Fruit fly (Drosophila melanogaster) whole organism, embryonic: ENCODE data around the gene CG34303.

Experiments used
- Antp ChIP-seq: fragments of 200-800 bp; sonication (Bioruptor generic); optimal IDR thresholded peaks from 3 replicates; lab custom pipeline; 2016; ENCODE audit warnings: missing biosample characterization, missing genetic modification characterization
- Asciz ChIP-seq: fragments of 200-800 bp; sonication (Bioruptor generic); optimal IDR thresholded peaks from 2 replicates; lab custom pipeline; 2017; ENCODE audit warnings: missing biosample characterization, mild to moderate bottlenecking, missing genetic modification characterization, missing genetic modification reagents
- Atf-2 ChIP-seq: fragments of 200-800 bp; sonication (Bioruptor generic); optimal IDR thresholded peaks from 2 replicates; lab custom pipeline; 2016; ENCODE audit warnings: missing biosample characterization, missing genetic modification characterization
- Atf6 ChIP-seq: fragments of 200-800 bp; sonication (Bioruptor generic); IDR thresholded peaks from 2 replicates; pipeline ENCODE4 v1.3.6; 2022; ENCODE audit warnings: missing biosample characterization, missing genetic modification characterization
- CG11247 ChIP-seq: fragments of 200-800 bp; sonication (Bioruptor generic); IDR thresholded peaks from 2 replicates; pipeline ENCODE4 v1.3.6; 2022; ENCODE audit warnings: missing biosample characterization, missing genetic modification characterization
- CG12155 ChIP-seq: fragments of 200-800 bp; sonication (Bioruptor generic); optimal IDR thresholded peaks from 3 replicates; lab custom pipeline; 2016; ENCODE audit warnings: missing biosample characterization, missing genetic modification characterization
- CG12391 ChIP-seq: fragments of 200-800 bp; sonication (Bioruptor generic); optimal IDR thresholded peaks from 3 replicates; lab custom pipeline; 2018; ENCODE audit warnings: missing biosample characterization, mild to moderate bottlenecking, missing genetic modification characterization, moderate library complexity
- CG17359 ChIP-seq: fragments of 200-800 bp; sonication (Bioruptor generic); optimal IDR thresholded peaks from 3 replicates; lab custom pipeline; 2018; ENCODE audit warnings: missing biosample characterization, mild to moderate bottlenecking, missing genetic modification characterization, moderate library complexity
- CG1792 ChIP-seq: fragments of 200-800 bp; sonication (Bioruptor generic); optimal IDR thresholded peaks from 2 replicates; lab custom pipeline; 2016; ENCODE audit warnings: missing biosample characterization, missing genetic modification characterization
- CG2116 ChIP-seq: fragments of 200-800 bp; sonication (Bioruptor generic); optimal IDR thresholded peaks from 3 replicates; lab custom pipeline; 2018; ENCODE audit warnings: missing biosample characterization, mild to moderate bottlenecking, missing genetic modification characterization
- CG2875 ChIP-seq: fragments of 200-800 bp; sonication (Bioruptor generic); optimal IDR thresholded peaks from 2 replicates; lab custom pipeline; 2017; ENCODE audit warnings: missing biosample characterization, mild to moderate bottlenecking, missing genetic modification characterization, missing genetic modification reagents
- CG30403 ChIP-seq: fragments of 200-800 bp; sonication (Bioruptor generic); optimal IDR thresholded peaks from 3 replicates; lab custom pipeline; 2016; ENCODE audit warnings: missing biosample characterization, missing genetic modification characterization
- CG31365 ChIP-seq: fragments of 200-800 bp; sonication (Bioruptor generic); optimal IDR thresholded peaks from 2 replicates; lab custom pipeline; 2018; ENCODE audit warnings: missing biosample characterization, mild to moderate bottlenecking, missing genetic modification characterization
- CG31441 ChIP-seq: fragments of 200-800 bp; sonication (Bioruptor generic); IDR thresholded peaks from 2 replicates; pipeline ENCODE4 v1.3.6; 2022; ENCODE audit warnings: missing biosample characterization, missing genetic modification characterization
- CG7963 ChIP-seq: fragments of 200-800 bp; sonication (Bioruptor generic); IDR thresholded peaks from 3 replicates; pipeline ENCODE4 v1.3.6; 2022; ENCODE audit warnings: missing biosample characterization, missing genetic modification characterization; ENCODE audit not compliant: partially characterized antibody
- CG9437 ChIP-seq: fragments of 200-800 bp; sonication (Bioruptor generic); optimal IDR thresholded peaks from 2 replicates; lab custom pipeline; 2018; ENCODE audit warnings: missing biosample characterization, mild to moderate bottlenecking, missing genetic modification characterization
- CG9817 ChIP-seq: fragments of 200-800 bp; sonication (Bioruptor generic); optimal IDR thresholded peaks from 2 replicates; lab custom pipeline; 2018; ENCODE audit warnings: missing biosample characterization, mild to moderate bottlenecking, missing genetic modification characterization, moderate library complexity
- CTCF ChIP-seq: fragments of 200-800 bp; sonication (Bioruptor generic); optimal IDR thresholded peaks from 2 replicates; lab custom pipeline; 2017; ENCODE audit warnings: missing biosample characterization, mild to moderate bottlenecking, missing genetic modification characterization, moderate library complexity
- Doc2 ChIP-seq: fragments of 200-800 bp; sonication (Bioruptor generic); IDR thresholded peaks from 2 replicates; pipeline ENCODE4 v1.3.6; 2022; ENCODE audit warnings: missing biosample characterization, missing genetic modification characterization
- Doc3 ChIP-seq: fragments of 200-800 bp; sonication (Bioruptor generic); IDR thresholded peaks from 3 replicates; pipeline ENCODE4 v1.3.6; 2022; ENCODE audit warnings: missing biosample characterization, missing genetic modification characterization; ENCODE audit not compliant: partially characterized antibody
- Fer3 ChIP-seq: fragments of 200-800 bp; sonication (Bioruptor generic); optimal IDR thresholded peaks from 2 replicates; lab custom pipeline; 2018; ENCODE audit warnings: missing biosample characterization, mild to moderate bottlenecking, missing genetic modification characterization, moderate library complexity
- Gug ChIP-seq: fragments of 200-800 bp; sonication (Bioruptor generic); IDR thresholded peaks from 4 replicates; pipeline ENCODE4 v1.3.6; 2022; ENCODE audit warnings: missing biosample characterization, missing genetic modification characterization
- H2.0 ChIP-seq: fragments of 200-800 bp; sonication (Bioruptor generic); IDR thresholded peaks from 2 replicates; pipeline ENCODE4 v1.3.6; 2022; ENCODE audit warnings: missing biosample characterization, missing genetic modification characterization
- HmgZ ChIP-seq: fragments of 200-800 bp; sonication (Bioruptor generic); optimal IDR thresholded peaks from 2 replicates; lab custom pipeline; 2018; ENCODE audit warnings: missing biosample characterization, mild to moderate bottlenecking, missing genetic modification characterization
- Hmr ChIP-seq: fragments of 200-800 bp; sonication (Bioruptor generic); optimal IDR thresholded peaks from 3 replicates; lab custom pipeline; 2017; ENCODE audit warnings: mild to moderate bottlenecking, missing biosample characterization, missing genetic modification reagents, missing genetic modification characterization
- Hr51 ChIP-seq, 2 experiments: fragments of 200-800 bp; sonication (Bioruptor generic); optimal IDR thresholded peaks; 2 replicates in 1 of 2; 3 replicates in 1 of 2; lab custom pipeline; 2016 to 2018; ENCODE audit warnings: missing biosample characterization in 2 of 2, missing genetic modification characterization in 2 of 2, mild to moderate bottlenecking in 1 of 2, moderate library complexity in 1 of 2
- Max ChIP-seq: fragments of 200-800 bp; sonication (Bioruptor generic); optimal IDR thresholded peaks from 2 replicates; lab custom pipeline; 2016; ENCODE audit warnings: missing biosample characterization, mild to moderate bottlenecking, missing genetic modification characterization
- Neu2 ChIP-seq: fragments of 200-800 bp; sonication (Bioruptor generic); optimal IDR thresholded peaks from 3 replicates; lab custom pipeline; 2016; ENCODE audit warnings: missing biosample characterization, missing genetic modification characterization, borderline replicate concordance
- Oli ChIP-seq: fragments of 200-800 bp; sonication (Bioruptor generic); optimal IDR thresholded peaks from 2 replicates; lab custom pipeline; 2018; ENCODE audit warnings: missing biosample characterization, mild to moderate bottlenecking, missing genetic modification characterization, moderate library complexity
- Rx ChIP-seq: fragments of 200-800 bp; sonication (Bioruptor generic); IDR thresholded peaks from 2 replicates; pipeline ENCODE4 v1.3.6; 2022; ENCODE audit warnings: missing biosample characterization, missing genetic modification characterization
- Sox102F ChIP-seq: fragments of 200-800 bp; sonication (Bioruptor generic); optimal IDR thresholded peaks from 2 replicates; lab custom pipeline; 2018; ENCODE audit warnings: missing biosample characterization, mild to moderate bottlenecking, missing genetic modification characterization, moderate library complexity
- Ssrp ChIP-seq: fragments of 200-800 bp; sonication (Bioruptor generic); optimal IDR thresholded peaks from 2 replicates; lab custom pipeline; 2018; ENCODE audit warnings: missing biosample characterization, mild to moderate bottlenecking, missing genetic modification characterization, moderate library complexity
- Stat92E ChIP-seq, 3 experiments: fragments of >200 bp in 2 of 3; fragments of 200-800 bp in 1 of 3; sonication (Bioruptor generic) in 1 of 3; optimal IDR thresholded peaks; 2 replicates each; lab custom pipeline; 2017 to 2019; ENCODE audit warnings: missing biosample characterization in 3 of 3, missing genetic modification characterization in 3 of 3, mild to moderate bottlenecking in 1 of 3, moderate library complexity in 1 of 3
- Taf1 ChIP-seq: fragments of 200-800 bp; sonication (Bioruptor generic); IDR thresholded peaks from 2 replicates; pipeline ENCODE4 v1.3.6; 2022; ENCODE audit warnings: missing biosample characterization, missing genetic modification characterization
- Tbp ChIP-seq: fragments of >200 bp; optimal IDR thresholded peaks from 2 replicates; lab custom pipeline; 2018; ENCODE audit warnings: missing biosample characterization, missing genetic modification characterization
- al ChIP-seq: fragments of 200-800 bp; sonication (Bioruptor generic); IDR thresholded peaks from 2 replicates; pipeline ENCODE4 v1.3.6; 2022; ENCODE audit warnings: missing biosample characterization, missing genetic modification characterization
- ara ChIP-seq: fragments of 200-800 bp; sonication (Bioruptor generic); IDR thresholded peaks from 2 replicates; pipeline ENCODE4 v1.3.6; 2022; ENCODE audit warnings: missing biosample characterization, missing genetic modification characterization
- az2 ChIP-seq: fragments of 200-800 bp; sonication (Bioruptor generic); optimal IDR thresholded peaks from 3 replicates; lab custom pipeline; 2016; ENCODE audit warnings: missing biosample characterization, missing genetic modification characterization
- gfzf ChIP-seq: fragments of 200-800 bp; sonication (Bioruptor generic); optimal IDR thresholded peaks from 2 replicates; lab custom pipeline; 2016; ENCODE audit warnings: missing biosample characterization, mild to moderate bottlenecking, missing genetic modification characterization, moderate library complexity
- mld ChIP-seq: fragments of 200-800 bp; sonication (Bioruptor generic); IDR thresholded peaks from 3 replicates; pipeline ENCODE4 v1.3.6; 2022; ENCODE audit warnings: missing biosample characterization, missing genetic modification characterization; ENCODE audit not compliant: partially characterized antibody
- nom ChIP-seq: fragments of 200-800 bp; sonication (Bioruptor generic); optimal IDR thresholded peaks from 2 replicates; lab custom pipeline; 2017; ENCODE audit warnings: missing biosample characterization, missing genetic modification characterization, mild to moderate bottlenecking, moderate library complexity, missing genetic modification reagents
- odd ChIP-seq: fragments of 200-800 bp; sonication (Bioruptor generic); optimal IDR thresholded peaks from 2 replicates; lab custom pipeline; 2017; ENCODE audit warnings: missing biosample characterization, mild to moderate bottlenecking, missing genetic modification characterization
- pros ChIP-seq: fragments of 200-800 bp; sonication (Bioruptor generic); optimal IDR thresholded peaks from 3 replicates; lab custom pipeline; 2019; ENCODE audit warnings: missing biosample characterization, mild to moderate bottlenecking, missing genetic modification characterization, moderate library complexity
- repo ChIP-seq: fragments of 200-800 bp; sonication (Bioruptor generic); optimal IDR thresholded peaks from 2 replicates; lab custom pipeline; 2016; ENCODE audit warnings: missing biosample characterization, missing genetic modification characterization
- row ChIP-seq: fragments of 200-800 bp; sonication (Bioruptor generic); IDR thresholded peaks from 3 replicates; pipeline ENCODE4 v1.3.6; 2022; ENCODE audit warnings: missing biosample characterization, missing genetic modification characterization
- slbo ChIP-seq: fragments of 200-800 bp; sonication (Bioruptor generic); IDR thresholded peaks from 2 replicates; pipeline ENCODE4 v1.3.6; 2022; ENCODE audit warnings: missing biosample characterization, missing genetic modification characterization
- tgo ChIP-seq: fragments of 200-800 bp; sonication (Bioruptor generic); IDR thresholded peaks from 3 replicates; pipeline ENCODE4 v1.3.6; 2022; ENCODE audit warnings: missing biosample characterization, missing genetic modification characterization
- tio ChIP-seq: fragments of 200-800 bp; sonication (Bioruptor generic); optimal IDR thresholded peaks from 2 replicates; lab custom pipeline; 2017; ENCODE audit warnings: missing biosample characterization, missing genetic modification characterization, inconsistent platforms
- tna ChIP-seq: fragments of 200-800 bp; sonication (Bioruptor generic); IDR thresholded peaks from 2 replicates; pipeline ENCODE4 v1.3.6; 2022; ENCODE audit warnings: missing biosample characterization, missing genetic modification characterization; ENCODE audit not compliant: partially characterized antibody
- unpg ChIP-seq: fragments of 200-800 bp; sonication (Bioruptor generic); optimal IDR thresholded peaks from 3 replicates; lab custom pipeline; 2018; ENCODE audit warnings: missing biosample characterization, mild to moderate bottlenecking, missing genetic modification characterization, moderate library complexity
- zf30C ChIP-seq: fragments of 200-800 bp; sonication (Bioruptor generic); optimal IDR thresholded peaks from 3 replicates; lab custom pipeline; 2018; ENCODE audit warnings: missing biosample characterization, mild to moderate bottlenecking, missing genetic modification characterization

The CG34303 gene

dm6 chr3R:10132906-10133416 is 18.7 kb downstream of the CG34303 start (continued):
- TF ChIP-seq ara (GFP tag; lab: Robert Waterston, UW) (no peak), nom (GFP tag; lab: Kevin White, UChicago) (peak; percentile 19), CG7963 (GFP tag; lab: Robert Waterston, UW) (no peak), Asciz (GFP tag; lab: Kevin White, UChicago) (no peak), az2 (GFP tag; lab: Kevin White, UChicago) (no peak), CG30403 (GFP tag; lab: Kevin White, UChicago) (peak; percentile 30), CG9437 (GFP tag; lab: Kevin White, UChicago) (no peak), Atf6 (no peak), CG31365 (tag; lab: Kevin White, UChicago) (no peak), mld (GFP tag; lab: Robert Waterston, UW) (no peak), Stat92E (GFP tag; optimal IDR thresholded peaks at IDR 0.05; lab: Kevin White, UChicago) (no peak), pros (GFP tag; lab: Kevin White, UChicago) (peak; percentile 93), gfzf (GFP tag; lab: Kevin White, UChicago) (no peak), Oli (tag; lab: Kevin White, UChicago) (no peak), Rx (GFP tag; lab: Robert Waterston, UW) (no peak), Antp (no peak), tgo (GFP tag; lab: Robert Waterston, UW) (no peak), CG12391 (tag; lab: Kevin White, UChicago) (peak; percentile 37), Ssrp (tag; lab: Kevin White, UChicago) (no peak), odd (GFP tag; lab: Kevin White, UChicago) (no peak), Gug (GFP tag; lab: Robert Waterston, UW) (no peak), zf30C (GFP tag; lab: Kevin White, UChicago) (no peak), CG1792 (GFP tag; lab: Kevin White, UChicago) (no peak), Hr51 (GFP tag; optimal IDR thresholded peaks at IDR 0.05; lab: Kevin White, UChicago) (peak in 1 of 2 experiments; percentile 29), CG9817 (no peak), Atf-2 (no peak), CG17359 (tag; lab: Kevin White, UChicago) (peak; percentile 26), CG11247 (GFP tag; lab: Robert Waterston, UW) (no peak), tna (GFP tag; lab: Robert Waterston, UW) (no peak), CTCF (GFP tag; lab: Kevin White, UChicago) (no peak), Max (GFP tag; lab: Kevin White, UChicago) (no peak), Hmr (GFP tag; lab: Kevin White, UChicago) (no peak), unpg (GFP tag; lab: Kevin White, UChicago) (peak; percentile 28), Taf1 (GFP tag; lab: Robert Waterston, UW) (no peak), Fer3 (tag; lab: Kevin White, UChicago) (no peak), Doc2 (GFP tag; lab: Robert Waterston, UW) (no peak), CG12155 (GFP tag; lab: Kevin White, UChicago) (peak; percentile 23), slbo (GFP tag; lab: Robert Waterston, UW) (0 out of 2 replicates have a peak, but pooled peaks have one; percentile 26), Sox102F (GFP tag; lab: Kevin White, UChicago) (no peak), al (GFP tag; lab: Robert Waterston, UW) (no peak), CG31441 (GFP tag; lab: Robert Waterston, UW) (0 out of 2 replicates have a peak, but pooled peaks have one; percentile 24), Neu2 (GFP tag; lab: Kevin White, UChicago) (no peak), CG2875 (GFP tag; lab: Kevin White, UChicago) (no peak), H2.0 (GFP tag; lab: Robert Waterston, UW) (no peak), HmgZ (tag; lab: Kevin White, UChicago) (no peak), Doc3 (GFP tag; lab: Robert Waterston, UW) (no peak), tio (no peak), CG2116 (GFP tag; lab: Kevin White, UChicago) (peak; percentile 15), repo (GFP tag; lab: Kevin White, UChicago) (no peak), Tbp (GFP tag; lab: Kevin White, UChicago) (no peak), row (peak; percentile 48; the same call in 2 of the 3 replicates)
